Worm (Caenorhabditis elegans): ENCODE measurements around the gene dpyd-1.

The dpyd-1 gene

ce11 chrX:5489538-5489937, 21.9 kb downstream of the dpyd-1 start, which contains the start of gene F55D1.1:
TSS of gene F55D1.1 (plus strand) at chrX:5489838.
- TF ChIP-seq ztf-16 (tag; optimal IDR thresholded peaks at IDR 0.05) (no peak), ceh-22 (tag; optimal IDR thresholded peaks at IDR 0.05) (no peak), hlh-8 (tag; optimal IDR thresholded peaks at IDR 0.05) (no peak), ceh-14 (tag; optimal IDR thresholded peaks at IDR 0.05) (no peak), sox-2 (GFP tag; IDR thresholded peaks at IDR 0.05) (no peak), unc-55 (GFP tag; optimal IDR thresholded peaks at IDR 0.05) (no peak), lim-6 (tag; optimal IDR thresholded peaks at IDR 0.05) (no peak), dmd-4 (tag; optimal IDR thresholded peaks at IDR 0.05; ENCODE audit: borderline replicate concordance) (no peak)

ce11 chrX:5492820-5493382, 25.2 kb downstream of the dpyd-1 start, which contains the start of the genes bus-8A and bus-8B:
TSS of gene bus-8A (plus strand) at chrX:5492915.
TSS of gene bus-8B (plus strand) at chrX:5493332.
- TF ChIP-seq hlh-6 (tag; optimal IDR thresholded peaks at IDR 0.05) (no peak), ceh-34 (tag; optimal IDR thresholded peaks at IDR 0.05) (no peak), K09A11.1 (tag; optimal IDR thresholded peaks at IDR 0.05; ENCODE audit: insufficient read depth) (no peak), ets-4 (tag; optimal IDR thresholded peaks at IDR 0.05) (no peak), hlh-8 (tag; optimal IDR thresholded peaks at IDR 0.05) (no peak), pag-3 (tag; optimal IDR thresholded peaks at IDR 0.05; ENCODE audit: borderline replicate concordance) (no peak), hlh-15 (tag; optimal IDR thresholded peaks at IDR 0.05) (no peak), elt-4 (tag; optimal IDR thresholded peaks at IDR 0.05) (no peak), madf-2 (tag; optimal IDR thresholded peaks at IDR 0.05) (no peak), che-1 (tag; optimal IDR thresholded peaks at IDR 0.05) (no peak)

- TF ChIP-seq T23F11.4 (GFP tag; optimal IDR thresholded peaks at IDR 0.05) (no peak), ceh-18 (tag; optimal IDR thresholded peaks at IDR 0.05) (no peak), pat-9 (tag; optimal IDR thresholded peaks at IDR 0.05) (no peak), eyg-1 (tag; optimal IDR thresholded peaks at IDR 0.05) (no peak), fkh-6 (tag; optimal IDR thresholded peaks at IDR 0.05) (no peak), pax-1 (tag; optimal IDR thresholded peaks at IDR 0.05) (no peak), tbx-2 (tag; optimal IDR thresholded peaks at IDR 0.05) (no peak), hlh-8 (tag; optimal IDR thresholded peaks at IDR 0.05) (no peak), unc-3 (GFP tag; conservative IDR thresholded peaks at IDR 0.05) (no peak), unc-3 (tag; optimal IDR thresholded peaks at IDR 0.05) (no peak), elt-2 (tag; optimal IDR thresholded peaks at IDR 0.05) (no peak), ceh-45 (GFP tag; IDR thresholded peaks at IDR 0.05) (no peak), ceh-30 (tag; optimal IDR thresholded peaks at IDR 0.05) (no peak), gmeb-2 (tag; optimal IDR thresholded peaks at IDR 0.05) (no peak)
Observed at ce11 chrX:5505148-5505547, 37.5 kb downstream of the dpyd-1 start, which contains the start of gene T23F2.2. TSS of gene T23F2.2 (minus strand) at chrX:5505248.

ce11 chrX:5506432-5506977, 38.8 kb downstream of the dpyd-1 start:
- TF ChIP-seq unc-55 (GFP tag; optimal IDR thresholded peaks at IDR 0.05), result peak; percentile 66
- TF ChIP-seq ceh-18 (tag; optimal IDR thresholded peaks at IDR 0.05), result peak; percentile 12
- TF ChIP-seq hlh-13 (GFP tag; optimal IDR thresholded peaks at IDR 0.05), result no peak
- TF ChIP-seq fkh-10 (GFP tag; optimal IDR thresholded peaks at IDR 0.05), result no peak
- no peak for TF ChIP-seq sox-4 (tag; optimal IDR thresholded peaks at IDR 0.05)
- no peak for TF ChIP-seq K09A11.1 (tag; optimal IDR thresholded peaks at IDR 0.05; ENCODE audit: insufficient read depth)
- TF ChIP-seq pha-4 (tag; optimal IDR thresholded peaks at IDR 0.05), result no peak
- TF ChIP-seq syd-9 (tag; optimal IDR thresholded peaks at IDR 0.05), result no peak
- peak; percentile 49 for TF ChIP-seq rnt-1 (tag; optimal IDR thresholded peaks at IDR 0.05)
- TF ChIP-seq nfya-1 (tag; optimal IDR thresholded peaks at IDR 0.05), result no peak
- no peak for TF ChIP-seq fkh-6 (tag; optimal IDR thresholded peaks at IDR 0.05)
- TF ChIP-seq unc-86 (tag; optimal IDR thresholded peaks at IDR 0.05), result no peak
- TF ChIP-seq ceh-6 (GFP tag; optimal IDR thresholded peaks at IDR 0.05), result no peak
- peak; percentile 1 for TF ChIP-seq hlh-8 (tag; optimal IDR thresholded peaks at IDR 0.05)
